Fruit fly (Drosophila melanogaster) whole organism, embryonic: Measurements from ENCODE around the gene VhaM9.7-c.

Experiments used
- ATbp ChIP-seq: fragments of 200-800 bp; sonication (Bioruptor generic); optimal IDR thresholded peaks from 2 replicates; lab custom pipeline; 2017; ENCODE audit warnings: missing biosample characterization, mild to moderate bottlenecking, missing genetic modification characterization, missing genetic modification reagents
- Blimp-1 ChIP-seq: fragments of 200-800 bp; sonication (Bioruptor generic); optimal IDR thresholded peaks from 3 replicates; lab custom pipeline; 2018; ENCODE audit warnings: missing biosample characterization, missing genetic modification characterization, mild to moderate bottlenecking, moderate library complexity, missing genetic modification reagents
- CG10267 ChIP-seq: fragments of 200-800 bp; sonication (Bioruptor generic); optimal IDR thresholded peaks from 2 replicates; lab custom pipeline; 2018; ENCODE audit warnings: missing biosample characterization, mild to moderate bottlenecking, missing genetic modification characterization, moderate library complexity
- CG11723 ChIP-seq: fragments of 200-800 bp; sonication (Bioruptor generic); optimal IDR thresholded peaks from 2 replicates; lab custom pipeline; 2017; ENCODE audit warnings: missing biosample characterization, mild to moderate bottlenecking, missing genetic modification characterization
- CG12299 ChIP-seq: fragments of 200-800 bp; sonication (Bioruptor generic); optimal IDR thresholded peaks from 2 replicates; lab custom pipeline; 2018; ENCODE audit warnings: missing biosample characterization, mild to moderate bottlenecking, missing genetic modification characterization
- CG13894 ChIP-seq: fragments of 200-800 bp; sonication (Bioruptor generic); optimal IDR thresholded peaks from 3 replicates; lab custom pipeline; 2018; ENCODE audit warnings: missing biosample characterization, mild to moderate bottlenecking, missing genetic modification characterization, moderate library complexity
- CG15601 ChIP-seq: fragments of 200-800 bp; sonication (Bioruptor generic); optimal IDR thresholded peaks from 3 replicates; lab custom pipeline; 2019; ENCODE audit warnings: missing biosample characterization, mild to moderate bottlenecking, missing genetic modification characterization, moderate library complexity
- CG1603 ChIP-seq: fragments of 200-800 bp; sonication (Bioruptor generic); optimal IDR thresholded peaks from 2 replicates; lab custom pipeline; 2019; ENCODE audit warnings: missing biosample characterization, mild to moderate bottlenecking, missing genetic modification characterization, moderate library complexity
- CG2120 ChIP-seq: fragments of 200-800 bp; sonication (Bioruptor generic); optimal IDR thresholded peaks from 3 replicates; lab custom pipeline; 2016; ENCODE audit warnings: missing biosample characterization, missing genetic modification characterization
- CG2712 ChIP-seq: fragments of 200-800 bp; optimal IDR thresholded peaks from 3 replicates; lab custom pipeline; 2019; ENCODE audit warnings: missing biosample characterization, mild to moderate bottlenecking, missing genetic modification characterization, moderate library complexity
- CG30403 ChIP-seq: fragments of 200-800 bp; sonication (Bioruptor generic); optimal IDR thresholded peaks from 3 replicates; lab custom pipeline; 2016; ENCODE audit warnings: missing biosample characterization, missing genetic modification characterization
- CG3065 ChIP-seq: fragments of 200-800 bp; sonication (Bioruptor generic); optimal IDR thresholded peaks from 2 replicates; lab custom pipeline; 2016; ENCODE audit warnings: missing biosample characterization, missing genetic modification characterization
- CG31224 ChIP-seq: fragments of 200-800 bp; sonication (Bioruptor generic); IDR thresholded peaks from 2 replicates; pipeline ENCODE4 v1.3.6; 2022; ENCODE audit warnings: missing biosample characterization, missing genetic modification characterization
- CG33213 ChIP-seq: fragments of 200-800 bp; sonication (Bioruptor generic); optimal IDR thresholded peaks from 3 replicates; lab custom pipeline; 2016; ENCODE audit warnings: missing biosample characterization, missing genetic modification characterization
- CG4404 ChIP-seq: fragments of 200-800 bp; sonication (Bioruptor generic); IDR thresholded peaks from 2 replicates; pipeline ENCODE4 v1.3.6; 2022; ENCODE audit warnings: missing biosample characterization, missing genetic modification characterization
- CG4730 ChIP-seq: fragments of 200-800 bp; sonication (Bioruptor generic); IDR thresholded peaks from 2 replicates; pipeline ENCODE4 v1.3.6; 2022; ENCODE audit warnings: missing biosample characterization, missing genetic modification characterization
- CG7372 ChIP-seq: fragments of 200-800 bp; sonication (Bioruptor generic); IDR thresholded peaks from 2 replicates; pipeline ENCODE4 v1.3.6; 2022; ENCODE audit warnings: missing biosample characterization, missing genetic modification characterization
- CG8089 ChIP-seq: fragments of 200-800 bp; sonication (Bioruptor generic); optimal IDR thresholded peaks from 3 replicates; lab custom pipeline; 2016; ENCODE audit warnings: missing biosample characterization, missing genetic modification characterization
- CG8765 ChIP-seq: fragments of 200-800 bp; sonication (Bioruptor generic); IDR thresholded peaks from 2 replicates; pipeline ENCODE4 v1.3.6; 2022; ENCODE audit warnings: missing biosample characterization, missing genetic modification characterization
- Chrac-16 ChIP-seq: fragments of 200-800 bp; sonication (Bioruptor generic); optimal IDR thresholded peaks from 3 replicates; lab custom pipeline; 2016; ENCODE audit warnings: missing biosample characterization, missing genetic modification characterization
- Dref ChIP-seq: fragments of 200-800 bp; sonication (Bioruptor generic); IDR thresholded peaks from 2 replicates; pipeline ENCODE4 v1.3.6; 2022; ENCODE audit warnings: missing biosample characterization, missing genetic modification characterization
- Ets65A ChIP-seq: fragments of 200-800 bp; sonication (Bioruptor generic); peaks from one replicate; lab custom pipeline; 2016; ENCODE audit warnings: missing biosample characterization, missing genetic modification characterization
- Fer2 ChIP-seq: fragments of 200-800 bp; sonication (Bioruptor generic); optimal IDR thresholded peaks from 2 replicates; lab custom pipeline; 2018; ENCODE audit warnings: missing biosample characterization, mild to moderate bottlenecking, missing genetic modification characterization, moderate library complexity
- Hmx ChIP-seq: fragments of 200-800 bp; sonication (Bioruptor generic); optimal IDR thresholded peaks from 2 replicates; lab custom pipeline; 2016; ENCODE audit warnings: missing biosample characterization, missing genetic modification characterization
- MBD-R2 ChIP-seq: fragments of 200-800 bp; sonication (Bioruptor generic); IDR thresholded peaks from 2 replicates; pipeline ENCODE4 v1.3.6; 2022; ENCODE audit warnings: missing biosample characterization, missing genetic modification characterization
- NC2β ChIP-seq: fragments of 200-800 bp; sonication (Bioruptor generic); optimal IDR thresholded peaks from 2 replicates; lab custom pipeline; 2016; ENCODE audit warnings: missing biosample characterization, missing genetic modification characterization
- NFAT ChIP-seq: fragments of 200-800 bp; sonication (Bioruptor generic); IDR thresholded peaks from 2 replicates; pipeline ENCODE4 v1.3.6; 2022; ENCODE audit warnings: missing biosample characterization, missing genetic modification characterization
- Neu2 ChIP-seq: fragments of 200-800 bp; sonication (Bioruptor generic); optimal IDR thresholded peaks from 3 replicates; lab custom pipeline; 2016; ENCODE audit warnings: missing biosample characterization, missing genetic modification characterization, borderline replicate concordance
- Vsx1 ChIP-seq: fragments of 200-800 bp; sonication (Bioruptor generic); optimal IDR thresholded peaks from 2 replicates; lab custom pipeline; 2017; ENCODE audit warnings: missing biosample characterization, mild to moderate bottlenecking, missing genetic modification characterization, missing genetic modification reagents
- Xbp1 ChIP-seq: fragments of 200-800 bp; sonication (Bioruptor generic); optimal IDR thresholded peaks from 3 replicates; lab custom pipeline; 2016; ENCODE audit warnings: missing biosample characterization, mild to moderate bottlenecking, missing genetic modification characterization
- cad ChIP-seq: fragments of >200 bp; optimal IDR thresholded peaks from 2 replicates; lab custom pipeline; 2017; ENCODE audit warnings: missing biosample characterization, missing genetic modification characterization
- dm ChIP-seq: fragments of 200-800 bp; sonication (Bioruptor generic); optimal IDR thresholded peaks from 3 replicates; lab custom pipeline; 2016; ENCODE audit warnings: missing biosample characterization, missing genetic modification characterization
- esg ChIP-seq: fragments of 200-800 bp; sonication (Bioruptor generic); conservative IDR thresholded peaks from 2 replicates; pipeline ENCODE4 v1.3.6; 2022; ENCODE audit warnings: missing biosample characterization, missing genetic modification characterization
- fd102C ChIP-seq: fragments of 200-800 bp; sonication (Bioruptor generic); optimal IDR thresholded peaks from 2 replicates; lab custom pipeline; 2018; ENCODE audit warnings: missing biosample characterization, mild to moderate bottlenecking, missing genetic modification characterization, moderate library complexity
- ftz-f1 ChIP-seq: fragments of 200-800 bp; sonication (Bioruptor generic); optimal IDR thresholded peaks from 2 replicates; lab custom pipeline; 2016; ENCODE audit warnings: missing biosample characterization, missing genetic modification characterization
- gem ChIP-seq: fragments of 200-800 bp; sonication (Bioruptor generic); optimal IDR thresholded peaks from 2 replicates; lab custom pipeline; 2019; ENCODE audit warnings: missing biosample characterization, mild to moderate bottlenecking, missing genetic modification characterization, moderate library complexity
- hb ChIP-seq: fragments of 200-800 bp; sonication (Bioruptor generic); IDR thresholded peaks from 3 replicates; pipeline ENCODE4 v1.3.6; 2022; ENCODE audit warnings: missing biosample characterization, missing genetic modification characterization; ENCODE audit not compliant: partially characterized antibody
- jing ChIP-seq: fragments of 200-800 bp; sonication (Bioruptor generic); optimal IDR thresholded peaks from 2 replicates; lab custom pipeline; 2018; ENCODE audit warnings: missing biosample characterization, mild to moderate bottlenecking, missing genetic modification characterization
- klu ChIP-seq: fragments of 200-800 bp; sonication (Bioruptor generic); IDR thresholded peaks from 2 replicates; pipeline ENCODE4 v1.3.6; 2022; ENCODE audit warnings: missing biosample characterization, missing genetic modification characterization
- kni ChIP-seq: fragments of 200-800 bp; sonication (Bioruptor generic); optimal IDR thresholded peaks from 3 replicates; lab custom pipeline; 2017; ENCODE audit warnings: mild to moderate bottlenecking, missing biosample characterization, missing genetic modification reagents, missing genetic modification characterization
- lab ChIP-seq: fragments of 200-800 bp; sonication (Bioruptor generic); optimal IDR thresholded peaks from 3 replicates; lab custom pipeline; 2017; ENCODE audit warnings: missing biosample characterization, missing genetic modification characterization, mild to moderate bottlenecking, moderate library complexity, missing genetic modification reagents
- nmo ChIP-seq: fragments of 200-800 bp; sonication (Bioruptor generic); optimal IDR thresholded peaks from 2 replicates; lab custom pipeline; 2018; ENCODE audit warnings: missing biosample characterization, mild to moderate bottlenecking, missing genetic modification characterization, moderate library complexity
- p53 ChIP-seq: fragments of 200-800 bp; sonication (Bioruptor generic); optimal IDR thresholded peaks from 2 replicates; lab custom pipeline; 2016; ENCODE audit warnings: missing biosample characterization, missing genetic modification characterization
- scrt ChIP-seq: fragments of 200-800 bp; sonication (Bioruptor generic); optimal IDR thresholded peaks from 2 replicates; lab custom pipeline; 2018; ENCODE audit warnings: missing biosample characterization, mild to moderate bottlenecking, missing genetic modification characterization, moderate library complexity
- shn ChIP-seq: fragments of 200-800 bp; sonication (Bioruptor generic); optimal IDR thresholded peaks from 3 replicates; lab custom pipeline; 2016; ENCODE audit warnings: missing biosample characterization, missing genetic modification characterization
- slbo ChIP-seq: fragments of 200-800 bp; sonication (Bioruptor generic); IDR thresholded peaks from 2 replicates; pipeline ENCODE4 v1.3.6; 2022; ENCODE audit warnings: missing biosample characterization, missing genetic modification characterization
- tin ChIP-seq: fragments of 200-800 bp; sonication (Bioruptor generic); optimal IDR thresholded peaks from 3 replicates; lab custom pipeline; 2016; ENCODE audit warnings: missing biosample characterization, missing genetic modification characterization
- tio ChIP-seq: fragments of 200-800 bp; sonication (Bioruptor generic); optimal IDR thresholded peaks from 2 replicates; lab custom pipeline; 2017; ENCODE audit warnings: missing biosample characterization, missing genetic modification characterization, inconsistent platforms
- toy ChIP-seq: fragments of 200-800 bp; sonication (Bioruptor generic); IDR thresholded peaks from 2 replicates; pipeline ENCODE4 v1.3.6; 2022; ENCODE audit warnings: missing biosample characterization, missing genetic modification characterization
- ttk ChIP-seq: fragments of 200-800 bp; sonication (Bioruptor generic); IDR thresholded peaks from 2 replicates; pipeline ENCODE4 v2.1.2; 2022; ENCODE audit warnings: missing biosample characterization, missing genetic modification characterization
- unpg ChIP-seq: fragments of 200-800 bp; sonication (Bioruptor generic); optimal IDR thresholded peaks from 3 replicates; lab custom pipeline; 2018; ENCODE audit warnings: missing biosample characterization, mild to moderate bottlenecking, missing genetic modification characterization, moderate library complexity
- wor ChIP-seq: fragments of 200-800 bp; sonication (Bioruptor generic); IDR thresholded peaks from 2 replicates; pipeline ENCODE4 v1.3.6; 2022; ENCODE audit warnings: missing biosample characterization, missing genetic modification characterization
- zf30C ChIP-seq: fragments of 200-800 bp; sonication (Bioruptor generic); optimal IDR thresholded peaks from 3 replicates; lab custom pipeline; 2018; ENCODE audit warnings: missing biosample characterization, mild to moderate bottlenecking, missing genetic modification characterization

VhaM9.7-c gene

DNA sequence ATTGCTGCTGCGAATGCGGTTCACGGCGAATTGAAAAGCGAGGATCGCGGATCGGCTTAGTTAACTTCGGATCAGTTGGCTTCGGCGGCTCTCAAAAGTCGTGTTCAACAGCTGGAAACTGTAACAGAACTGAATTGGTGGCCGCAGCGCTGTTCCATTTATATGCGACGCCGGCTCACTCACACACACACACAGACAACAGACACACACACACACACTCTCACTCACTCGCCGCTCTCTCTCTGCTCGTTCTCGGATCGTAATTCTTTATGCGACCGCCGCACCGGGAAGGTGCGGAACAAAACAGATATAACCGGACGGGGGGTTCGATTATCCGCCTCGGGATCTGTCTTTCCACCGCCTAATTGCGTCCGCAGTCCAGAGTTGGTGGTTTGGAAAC lies 40.5 kb upstream of the VhaM9.7-c start, which contains the start of gene CG46460 (continued):
- peak; percentile 19 for TF ChIP-seq lab (GFP tag; lab: Kevin White, UChicago)
- TF ChIP-seq CG8089: peak; percentile 24
- TF ChIP-seq ftz-f1 (GFP tag; lab: Kevin White, UChicago): no peak
- TF ChIP-seq ttk (GFP tag; lab: Robert Waterston, UW): no peak
- TF ChIP-seq scrt: no peak
- TF ChIP-seq CG2712: no peak
- no peak for TF ChIP-seq CG7372 (GFP tag; lab: Robert Waterston, UW)
- no peak for TF ChIP-seq hb (GFP tag; lab: Robert Waterston, UW)
- peak; percentile 2 for TF ChIP-seq CG15601 (tag; lab: Kevin White, UChicago)
- no peak for TF ChIP-seq CG30403 (GFP tag; lab: Kevin White, UChicago)
- no peak for TF ChIP-seq klu (GFP tag; lab: Robert Waterston, UW)
- no peak for TF ChIP-seq Blimp-1 (GFP tag; lab: Kevin White, UChicago)
- TF ChIP-seq NFAT: no peak
- TF ChIP-seq nmo (GFP tag; lab: Kevin White, UChicago): no peak
- no peak for TF ChIP-seq CG31224 (GFP tag; lab: Robert Waterston, UW)
- no peak for TF ChIP-seq p53 (GFP tag; lab: Kevin White, UChicago)
- TF ChIP-seq shn (GFP tag; lab: Kevin White, UChicago): no peak
- TF ChIP-seq CG4404: no peak
- no peak for TF ChIP-seq CG12299
- TF ChIP-seq jing (GFP tag; lab: Kevin White, UChicago): no peak
- peak; percentile 26 for TF ChIP-seq Vsx1 (GFP tag; lab: Kevin White, UChicago)
- TF ChIP-seq CG2120 (GFP tag; lab: Kevin White, UChicago): no peak
- no peak for TF ChIP-seq NC2β (GFP tag; lab: Kevin White, UChicago)
- no peak for TF ChIP-seq CG13894 (tag; lab: Kevin White, UChicago)
- TF ChIP-seq tin (GFP tag; lab: Kevin White, UChicago): no peak
- no peak for TF ChIP-seq CG33213 (GFP tag; lab: Kevin White, UChicago)
- no peak for TF ChIP-seq CG8765
- TF ChIP-seq MBD-R2 (GFP tag; lab: Robert Waterston, UW): no peak
- TF ChIP-seq toy (GFP tag; lab: Robert Waterston, UW): no peak
- TF ChIP-seq esg (GFP tag; lab: Robert Waterston, UW): no peak
- TF ChIP-seq zf30C (GFP tag; lab: Kevin White, UChicago): no peak
- TF ChIP-seq Xbp1 (GFP tag; lab: Kevin White, UChicago): no peak
- TF ChIP-seq Chrac-16: no peak
- no peak for TF ChIP-seq Neu2 (GFP tag; lab: Kevin White, UChicago)
- no peak for TF ChIP-seq dm
- no peak for TF ChIP-seq slbo (GFP tag; lab: Robert Waterston, UW)
- TF ChIP-seq ATbp (GFP tag; lab: Kevin White, UChicago): no peak
- no peak for TF ChIP-seq CG11723 (GFP tag; lab: Kevin White, UChicago)
- TF ChIP-seq wor (GFP tag; lab: Robert Waterston, UW): no peak
- no peak for TF ChIP-seq Dref (GFP tag; lab: Robert Waterston, UW)
- TF ChIP-seq tio (GFP tag; lab: Kevin White, UChicago): no peak
- no peak for TF ChIP-seq fd102C (GFP tag; lab: Kevin White, UChicago)
- TF ChIP-seq Ets65A: peak; percentile 74
- no peak for TF ChIP-seq CG3065
- no peak for TF ChIP-seq CG1603 (tag; lab: Kevin White, UChicago)
- no peak for TF ChIP-seq gem (tag; lab: Kevin White, UChicago)
- peak; percentile 58 for TF ChIP-seq kni (GFP tag; lab: Kevin White, UChicago)
- no peak for TF ChIP-seq CG10267
- TF ChIP-seq Fer2 (tag; lab: Kevin White, UChicago): no peak
- no peak for TF ChIP-seq Hmx
- TF ChIP-seq cad (GFP tag; lab: Kevin White, UChicago): peak; percentile 44
- TF ChIP-seq unpg: no peak
- no peak for TF ChIP-seq CG4730 (GFP tag; lab: Robert Waterston, UW)
